Worm (Caenorhabditis elegans): ENCODE measurements around the gene egl-10.

The egl-10 gene

ce11 chrV:12417277-12417676 lies 45.5 kb downstream of the egl-10 start, which contains the start of gene cdr-3:
Gene cdr-3 (minus strand): TSS chrV:12417377.
- TF ChIP-seq mdl-1 (tag; optimal IDR thresholded peaks at IDR 0.05) (no peak), gmeb-1 (tag; optimal IDR thresholded peaks at IDR 0.05) (no peak), mab-5 (tag; optimal IDR thresholded peaks at IDR 0.05) (no peak), ztf-4 (tag; optimal IDR thresholded peaks at IDR 0.05) (no peak), egl-27 (tag; optimal IDR thresholded peaks at IDR 0.05) (no peak), alr-1 (tag; optimal IDR thresholded peaks at IDR 0.05) (no peak), elt-1 (tag; optimal IDR thresholded peaks at IDR 0.05) (no peak), nhr-12 (tag; optimal IDR thresholded peaks at IDR 0.05) (no peak), nhr-129 (tag; optimal IDR thresholded peaks at IDR 0.05) (no peak), F13H6.1 (tag; optimal IDR thresholded peaks at IDR 0.05) (no peak), lsy-2 (tag; optimal IDR thresholded peaks at IDR 0.05) (no peak), unc-55 (GFP tag; optimal IDR thresholded peaks at IDR 0.05) (no peak), skn-1 (tag; optimal IDR thresholded peaks at IDR 0.05) (no peak), zag-1 (tag; optimal IDR thresholded peaks at IDR 0.05) (no peak), ceh-82 (tag; optimal IDR thresholded peaks at IDR 0.05) (no peak), lin-39 (tag; optimal IDR thresholded peaks at IDR 0.05) (no peak), nhr-11 (tag; optimal IDR thresholded peaks at IDR 0.05) (no peak), nhr-10 (tag; optimal IDR thresholded peaks at IDR 0.05) (no peak), dmd-4 (tag; optimal IDR thresholded peaks at IDR 0.05) (no peak)

- no peak for TF ChIP-seq snpc-4 (tag; optimal IDR thresholded peaks at IDR 0.05)
- TF ChIP-seq alr-1 (tag; optimal IDR thresholded peaks at IDR 0.05): no peak
- TF ChIP-seq mbf-1 (tag; optimal IDR thresholded peaks at IDR 0.05): no peak
- no peak for TF ChIP-seq ztf-1 (GFP tag; conservative IDR thresholded peaks at IDR 0.05)
- TF ChIP-seq fos-1 (tag; optimal IDR thresholded peaks at IDR 0.05): peak; percentile 81
- TF ChIP-seq blmp-1 (tag; optimal IDR thresholded peaks at IDR 0.05; ENCODE audit: insufficient read depth): no peak
- TF ChIP-seq sma-9 (GFP tag; optimal IDR thresholded peaks at IDR 0.05): peak; percentile 63
- no peak for TF ChIP-seq sma-9 (tag; optimal IDR thresholded peaks at IDR 0.05)
- TF ChIP-seq dmd-4 (tag; optimal IDR thresholded peaks at IDR 0.05): no peak
- no peak for TF ChIP-seq lsy-2 (tag; optimal IDR thresholded peaks at IDR 0.05)
- TF ChIP-seq unc-39 (tag; optimal IDR thresholded peaks at IDR 0.05): no peak
- TF ChIP-seq mdl-1 (tag; optimal IDR thresholded peaks at IDR 0.05): no peak
These were observed 47.2 kb downstream of the egl-10 start, which contains the start of gene cdr-2 for ce11 chrV:12415656-12416055. Gene cdr-2 (minus strand): TSS chrV:12415709.

ce11 chrV:12414362-12414761 lies 48.4 kb downstream of the egl-10 start:
- TF ChIP-seq skn-1 (tag; optimal IDR thresholded peaks at IDR 0.05) (peak; percentile 81), fos-1 (tag; optimal IDR thresholded peaks at IDR 0.05) (peak; percentile 59), lin-13 (GFP tag; optimal IDR thresholded peaks at IDR 0.05) (no peak), nhr-237 (tag; optimal IDR thresholded peaks at IDR 0.05) (no peak)

ce11 chrV:12413651-12414114 lies 49.1 kb downstream of the egl-10 start, which contains the start of gene cdr-6:
Gene cdr-6 (minus strand): TSS chrV:12413701.
- TF ChIP-seq mdl-1 (tag; optimal IDR thresholded peaks at IDR 0.05): no peak
- no peak for TF ChIP-seq unc-39 (tag; optimal IDR thresholded peaks at IDR 0.05)
- no peak for TF ChIP-seq blmp-1 (tag; optimal IDR thresholded peaks at IDR 0.05; ENCODE audit: insufficient read depth)
- peak in 1 of 2 experiments; percentile 3 for TF ChIP-seq lsy-2 (tag; optimal IDR thresholded peaks at IDR 0.05)
- no peak for TF ChIP-seq skn-1 (tag; optimal IDR thresholded peaks at IDR 0.05)
- TF ChIP-seq unc-55 (GFP tag; optimal IDR thresholded peaks at IDR 0.05): no peak
- no peak for TF ChIP-seq ceh-82 (tag; optimal IDR thresholded peaks at IDR 0.05)
- TF ChIP-seq sma-9 (GFP tag; optimal IDR thresholded peaks at IDR 0.05): peak; percentile 65
- TF ChIP-seq sma-9 (tag; optimal IDR thresholded peaks at IDR 0.05): no peak
- no peak for TF ChIP-seq nhr-11 (tag; optimal IDR thresholded peaks at IDR 0.05)
- TF ChIP-seq peb-1 (tag; optimal IDR thresholded peaks at IDR 0.05): no peak
- TF ChIP-seq gmeb-1 (tag; optimal IDR thresholded peaks at IDR 0.05): no peak
- no peak for TF ChIP-seq R02D3.7 (tag; optimal IDR thresholded peaks at IDR 0.05)
- peak; percentile 32 for TF ChIP-seq C34F6.9 (tag; optimal IDR thresholded peaks at IDR 0.05)
- no peak for TF ChIP-seq nhr-6 (tag; optimal IDR thresholded peaks at IDR 0.05)
- TF ChIP-seq ztf-11 (tag; optimal IDR thresholded peaks at IDR 0.05): no peak
- TF ChIP-seq zag-1 (tag; optimal IDR thresholded peaks at IDR 0.05): no peak
- peak; percentile 18 for TF ChIP-seq F13H6.1 (tag; optimal IDR thresholded peaks at IDR 0.05)
- no peak for TF ChIP-seq elt-3 (tag; optimal IDR thresholded peaks at IDR 0.05)
- no peak for TF ChIP-seq ama-1 (optimal IDR thresholded peaks at IDR 0.05)
- TF ChIP-seq lin-11 (tag; optimal IDR thresholded peaks at IDR 0.05): no peak
- TF ChIP-seq nhr-77 (tag; optimal IDR thresholded peaks at IDR 0.05): no peak
- TF ChIP-seq fos-1 (tag; optimal IDR thresholded peaks at IDR 0.05): peak; percentile 30
- TF ChIP-seq nhr-23 (tag; optimal IDR thresholded peaks at IDR 0.05): no peak
- no peak for TF ChIP-seq elt-1 (tag; optimal IDR thresholded peaks at IDR 0.05)

Data from whole organism, L2 larva.